Worm (Caenorhabditis elegans): ENCODE data around the gene T08G5.15.

ce11 chrV:14063980-14064379 is 41.0 kb upstream of the T08G5.15 start:
- TF ChIP-seq npax-4 (tag; optimal IDR thresholded peaks at IDR 0.05) (no peak), che-1 (tag; optimal IDR thresholded peaks at IDR 0.05) (no peak), pha-4 (tag; optimal IDR thresholded peaks at IDR 0.05) (no peak), sdc-2 (tag; optimal IDR thresholded peaks at IDR 0.05) (no peak), ets-4 (tag; optimal IDR thresholded peaks at IDR 0.05) (no peak), hlh-6 (tag; optimal IDR thresholded peaks at IDR 0.05) (no peak)
